Worm (Caenorhabditis elegans): Measurements from ENCODE around the gene str-1.

str-1 gene

DNA sequence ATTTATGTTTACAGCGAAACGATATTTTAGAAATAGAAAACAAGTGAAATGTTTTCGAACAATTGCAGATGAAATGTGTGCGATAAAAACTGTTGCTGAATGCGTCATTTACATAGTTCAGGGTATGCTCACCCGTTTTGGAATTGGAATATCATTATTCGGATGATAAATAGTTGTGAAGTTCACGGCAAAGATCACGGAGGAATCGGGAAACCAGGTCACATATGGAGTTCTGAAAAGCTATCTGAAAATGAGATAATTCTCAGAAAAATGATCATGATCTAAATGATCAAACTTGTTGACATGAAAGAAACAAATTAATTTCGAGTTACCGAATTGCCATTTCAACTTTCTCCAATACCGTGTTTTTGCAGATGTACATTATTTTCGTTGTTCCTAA, 22.1 kb downstream of the str-1 start, which contains the start of gene best-16:
best-16 (minus strand) TSS at position 101 of the 400 bp plus-strand sequence.
- TF ChIP-seq gmeb-1 (tag; optimal IDR thresholded peaks at IDR 0.05) (no peak), ceh-82 (tag; optimal IDR thresholded peaks at IDR 0.05) (no peak), Y55F3AM.14 (GFP tag; optimal IDR thresholded peaks at IDR 0.05) (no peak), nhr-11 (tag; optimal IDR thresholded peaks at IDR 0.05) (no peak), mbf-1 (tag; optimal IDR thresholded peaks at IDR 0.05) (no peak), alr-1 (tag; optimal IDR thresholded peaks at IDR 0.05) (no peak), nhr-10 (tag; optimal IDR thresholded peaks at IDR 0.05) (no peak), lsy-2 (tag; optimal IDR thresholded peaks at IDR 0.05) (no peak), unc-62 (GFP tag; optimal IDR thresholded peaks at IDR 0.05) (no peak), ztf-11 (tag; optimal IDR thresholded peaks at IDR 0.05) (no peak), nhr-21 (tag; optimal IDR thresholded peaks at IDR 0.05) (no peak), nhr-129 (tag; optimal IDR thresholded peaks at IDR 0.05) (no peak), elt-3 (tag; optimal IDR thresholded peaks at IDR 0.05) (no peak), unc-39 (tag; optimal IDR thresholded peaks at IDR 0.05) (no peak), snpc-4 (tag; optimal IDR thresholded peaks at IDR 0.05) (no peak)

DNA sequence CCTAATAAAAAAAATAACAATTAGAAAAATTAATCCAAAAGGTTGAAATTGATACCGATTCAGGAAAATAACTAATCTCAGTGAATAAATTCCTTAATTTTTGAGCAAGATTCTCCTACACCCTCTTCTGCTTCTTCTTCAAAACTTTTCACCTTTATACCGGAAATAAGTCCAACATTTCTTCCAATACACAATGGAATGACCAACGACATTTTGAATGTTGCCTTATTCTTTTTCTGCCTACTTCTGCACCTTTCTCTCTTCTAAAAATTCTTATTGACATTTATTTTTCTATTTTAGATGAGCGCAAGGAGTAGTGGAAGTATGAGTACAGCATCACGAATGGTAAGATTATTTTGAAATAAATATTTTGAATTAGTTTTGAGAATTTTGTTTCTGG, 23.3 kb downstream of the str-1 start, which contains the start of gene unc-8:
unc-8 (plus strand) TSS at position 301 of the 400 bp plus-strand sequence.
- TF ChIP-seq snpc-4 (tag; optimal IDR thresholded peaks at IDR 0.05) (no peak), dmd-4 (tag; optimal IDR thresholded peaks at IDR 0.05) (no peak), zag-1 (tag; optimal IDR thresholded peaks at IDR 0.05) (no peak), C34F6.9 (tag; optimal IDR thresholded peaks at IDR 0.05) (no peak)

DNA sequence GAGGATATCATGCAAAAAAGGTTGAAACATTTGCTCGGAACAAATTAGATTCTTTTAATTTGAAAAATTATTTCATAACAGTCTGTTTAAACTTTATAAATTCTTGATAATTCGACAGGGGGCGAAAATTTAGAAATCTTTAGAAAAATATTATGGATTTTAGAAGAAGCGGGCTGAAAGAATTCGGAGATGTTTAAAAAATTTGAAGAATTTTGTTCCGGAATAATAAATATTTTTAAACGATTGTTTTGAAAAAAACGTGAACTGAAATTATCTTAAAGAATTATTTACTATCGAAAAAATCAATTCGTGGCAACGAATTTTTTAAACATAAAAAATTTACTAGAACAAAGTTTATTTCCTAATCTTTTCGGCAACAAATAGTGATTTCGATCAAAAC, 30.1 kb downstream of the str-1 start, which contains the start of gene R13A1.3:
R13A1.3 (plus strand) TSS at position 301 of the 400 bp plus-strand sequence.
- no peak for TF ChIP-seq mdl-1 (tag; optimal IDR thresholded peaks at IDR 0.05)
- no peak for TF ChIP-seq nhr-21 (tag; optimal IDR thresholded peaks at IDR 0.05)

DNA sequence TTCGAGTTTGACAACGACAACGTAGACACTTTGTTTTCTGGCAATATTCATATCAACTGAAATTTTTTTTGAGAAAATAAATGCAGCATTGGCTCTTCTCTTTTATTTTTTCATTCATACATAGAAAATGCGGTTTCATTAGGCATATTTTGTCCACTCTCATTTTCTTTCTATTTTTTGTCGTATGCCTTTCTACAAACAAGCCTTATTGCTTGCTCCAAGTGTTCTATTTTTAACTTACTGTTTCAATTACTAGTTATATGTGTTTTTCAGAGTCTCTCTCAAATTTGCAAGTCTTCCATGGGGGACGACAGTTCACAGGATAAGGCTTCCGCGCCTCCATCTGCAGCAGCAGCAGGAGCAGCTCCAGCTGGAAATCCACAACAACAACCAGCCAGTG, 32.4 kb downstream of the str-1 start, which contains the start of gene kcc-1:
kcc-1 (plus strand) TSS at position 301 of the 400 bp plus-strand sequence.
- TF ChIP-seq ZK546.5 (tag; optimal IDR thresholded peaks at IDR 0.05) = no peak
- TF ChIP-seq unc-55 (GFP tag; optimal IDR thresholded peaks at IDR 0.05) = no peak
- TF ChIP-seq nhr-129 (tag; optimal IDR thresholded peaks at IDR 0.05) = no peak
- TF ChIP-seq lin-39 (tag; optimal IDR thresholded peaks at IDR 0.05) = no peak
- no peak for TF ChIP-seq sma-3 (GFP tag; optimal IDR thresholded peaks at IDR 0.05)
- no peak for TF ChIP-seq mdl-1 (tag; optimal IDR thresholded peaks at IDR 0.05)
- no peak for TF ChIP-seq elt-1 (tag; optimal IDR thresholded peaks at IDR 0.05)
- TF ChIP-seq blmp-1 (tag; optimal IDR thresholded peaks at IDR 0.05; ENCODE audit: insufficient read depth) = no peak
- no peak for TF ChIP-seq ceh-82 (tag; optimal IDR thresholded peaks at IDR 0.05)
- no peak for TF ChIP-seq unc-39 (tag; optimal IDR thresholded peaks at IDR 0.05)
- TF ChIP-seq dmd-4 (tag; optimal IDR thresholded peaks at IDR 0.05) = no peak
- TF ChIP-seq C34F6.9 (tag; optimal IDR thresholded peaks at IDR 0.05) = no peak

DNA sequence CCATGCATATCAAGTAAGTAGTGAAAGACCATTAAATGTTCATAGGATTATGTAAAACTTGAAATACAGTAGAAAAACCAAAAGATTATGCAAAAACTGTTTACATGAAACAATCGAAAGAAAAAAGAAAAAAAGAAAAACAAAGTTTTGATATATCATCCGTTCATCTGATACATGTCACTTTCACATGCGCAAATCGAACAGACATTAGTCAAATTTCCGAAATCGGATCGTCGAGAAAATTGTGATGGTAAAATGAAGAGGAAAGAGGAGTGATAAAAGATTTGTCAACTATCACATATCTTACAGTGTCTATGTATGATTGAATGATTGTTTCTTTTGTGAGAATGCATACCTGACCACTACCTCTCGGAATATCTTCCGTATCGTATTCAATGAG, 35.4 kb downstream of the str-1 start:
- no peak for TF ChIP-seq nhr-23 (tag; optimal IDR thresholded peaks at IDR 0.05)
- no peak for TF ChIP-seq unc-39 (tag; optimal IDR thresholded peaks at IDR 0.05)
- TF ChIP-seq nhr-12 (tag; optimal IDR thresholded peaks at IDR 0.05) = no peak
- no peak for TF ChIP-seq nhr-25 (tag; optimal IDR thresholded peaks at IDR 0.05)
- TF ChIP-seq nhr-237 (tag; optimal IDR thresholded peaks at IDR 0.05) = no peak
- TF ChIP-seq crh-2 (tag; optimal IDR thresholded peaks at IDR 0.05) = no peak
- TF ChIP-seq nhr-6 (tag; optimal IDR thresholded peaks at IDR 0.05) = no peak
- no peak for TF ChIP-seq egl-27 (tag; optimal IDR thresholded peaks at IDR 0.05)
- TF ChIP-seq nhr-77 (tag; optimal IDR thresholded peaks at IDR 0.05) = no peak
- no peak for TF ChIP-seq sem-4 (tag; optimal IDR thresholded peaks at IDR 0.05)

DNA sequence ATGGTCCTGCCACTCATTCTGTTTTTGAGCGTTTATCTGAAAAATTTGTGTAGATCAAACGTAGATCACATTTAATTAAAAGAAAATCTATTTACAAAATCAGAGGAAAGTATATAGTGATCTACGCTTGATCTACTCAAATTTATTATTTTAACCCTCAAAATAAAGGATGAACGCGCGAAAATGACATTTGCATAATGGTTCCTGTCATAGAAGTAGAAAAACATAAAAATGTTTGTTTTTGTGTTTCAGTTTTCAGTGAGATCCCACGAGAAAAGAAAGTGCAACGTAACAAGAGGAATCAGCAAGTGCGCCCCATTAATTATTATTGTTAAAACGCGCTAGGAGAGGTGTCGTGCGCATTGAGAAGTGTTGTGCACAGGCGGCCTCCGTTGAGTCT, 37.7 kb downstream of the str-1 start:
- no peak for TF ChIP-seq nhr-10 (tag; optimal IDR thresholded peaks at IDR 0.05)
- no peak for TF ChIP-seq crh-2 (tag; optimal IDR thresholded peaks at IDR 0.05)
- no peak for TF ChIP-seq unc-39 (tag; optimal IDR thresholded peaks at IDR 0.05)
- TF ChIP-seq ztf-11 (tag; optimal IDR thresholded peaks at IDR 0.05) = no peak
- no peak for TF ChIP-seq ztf-1 (GFP tag; conservative IDR thresholded peaks at IDR 0.05)
- no peak for TF ChIP-seq nhr-129 (tag; optimal IDR thresholded peaks at IDR 0.05)
- TF ChIP-seq sem-4 (tag; optimal IDR thresholded peaks at IDR 0.05) = no peak
- no peak for TF ChIP-seq ama-1 (optimal IDR thresholded peaks at IDR 0.05)
- no peak for TF ChIP-seq zag-1 (tag; optimal IDR thresholded peaks at IDR 0.05)
- no peak for TF ChIP-seq Y55F3AM.14 (GFP tag; optimal IDR thresholded peaks at IDR 0.05)
- no peak for TF ChIP-seq nhr-6 (tag; optimal IDR thresholded peaks at IDR 0.05)
- no peak for TF ChIP-seq elt-1 (tag; optimal IDR thresholded peaks at IDR 0.05)
- TF ChIP-seq elt-3 (tag; optimal IDR thresholded peaks at IDR 0.05) = no peak
- no peak for TF ChIP-seq egl-27 (tag; optimal IDR thresholded peaks at IDR 0.05)
- TF ChIP-seq nhr-11 (tag; optimal IDR thresholded peaks at IDR 0.05) = no peak
- no peak for TF ChIP-seq nhr-23 (tag; optimal IDR thresholded peaks at IDR 0.05)
- no peak for TF ChIP-seq C34F6.9 (tag; optimal IDR thresholded peaks at IDR 0.05)
